Fruit fly (Drosophila melanogaster) whole organism, embryonic: Measurements from ENCODE around the gene CG3071.

Source experiments
- Asciz ChIP-seq: fragments of 200-800 bp; sonication (Bioruptor generic); optimal IDR thresholded peaks from 2 replicates; lab custom pipeline; 2017; ENCODE audit warnings: missing biosample characterization, mild to moderate bottlenecking, missing genetic modification characterization, missing genetic modification reagents
- B-H2 ChIP-seq: fragments of 200-800 bp; sonication (Bioruptor generic); optimal IDR thresholded peaks from 2 replicates; lab custom pipeline; 2018; ENCODE audit warnings: missing biosample characterization, mild to moderate bottlenecking, missing genetic modification characterization
- Blimp-1 ChIP-seq: fragments of 200-800 bp; sonication (Bioruptor generic); optimal IDR thresholded peaks from 3 replicates; lab custom pipeline; 2018; ENCODE audit warnings: missing biosample characterization, missing genetic modification characterization, mild to moderate bottlenecking, moderate library complexity, missing genetic modification reagents
- CG10431 ChIP-seq: fragments of 200-800 bp; sonication (Bioruptor generic); optimal IDR thresholded peaks from 3 replicates; lab custom pipeline; 2018; ENCODE audit warnings: missing biosample characterization, mild to moderate bottlenecking, missing genetic modification characterization
- CG10959 ChIP-seq: fragments of 200-800 bp; sonication (Bioruptor generic); IDR thresholded peaks from 2 replicates; pipeline ENCODE4 v1.3.6; 2022; ENCODE audit warnings: missing biosample characterization, missing genetic modification characterization
- CG12391 ChIP-seq: fragments of 200-800 bp; sonication (Bioruptor generic); optimal IDR thresholded peaks from 3 replicates; lab custom pipeline; 2018; ENCODE audit warnings: missing biosample characterization, mild to moderate bottlenecking, missing genetic modification characterization, moderate library complexity
- CG12942 ChIP-seq: fragments of 200-800 bp; sonication (Bioruptor generic); optimal IDR thresholded peaks from 3 replicates; lab custom pipeline; 2016; ENCODE audit warnings: missing biosample characterization, missing genetic modification characterization
- CG14965 ChIP-seq: fragments of 200-800 bp; sonication (Bioruptor generic); optimal IDR thresholded peaks from 2 replicates; lab custom pipeline; 2016; ENCODE audit warnings: missing biosample characterization, missing genetic modification characterization, borderline replicate concordance
- CG15073 ChIP-seq: fragments of 200-800 bp; sonication (Bioruptor generic); optimal IDR thresholded peaks from 2 replicates; lab custom pipeline; 2016; ENCODE audit warnings: missing biosample characterization, missing genetic modification characterization
- CG15269 ChIP-seq: fragments of 200-800 bp; sonication (Bioruptor generic); optimal IDR thresholded peaks from 2 replicates; lab custom pipeline; 2018; ENCODE audit warnings: missing biosample characterization, mild to moderate bottlenecking, missing genetic modification characterization, moderate library complexity
- CG30020 ChIP-seq: fragments of 200-800 bp; optimal IDR thresholded peaks from 2 replicates; lab custom pipeline; 2019; ENCODE audit warnings: missing biosample characterization, mild to moderate bottlenecking, missing genetic modification characterization, moderate library complexity
- CG31365 ChIP-seq: fragments of 200-800 bp; sonication (Bioruptor generic); optimal IDR thresholded peaks from 2 replicates; lab custom pipeline; 2018; ENCODE audit warnings: missing biosample characterization, mild to moderate bottlenecking, missing genetic modification characterization
- CG32767 ChIP-seq: fragments of 200-800 bp; sonication (Bioruptor generic); IDR thresholded peaks from 2 replicates; pipeline ENCODE4 v1.3.6; 2022; ENCODE audit warnings: missing biosample characterization, missing genetic modification characterization
- CG4424 ChIP-seq: fragments of 200-800 bp; sonication (Bioruptor generic); optimal IDR thresholded peaks from 3 replicates; lab custom pipeline; 2016; ENCODE audit warnings: missing biosample characterization, missing genetic modification characterization
- CG4730 ChIP-seq: fragments of 200-800 bp; sonication (Bioruptor generic); IDR thresholded peaks from 2 replicates; pipeline ENCODE4 v1.3.6; 2022; ENCODE audit warnings: missing biosample characterization, missing genetic modification characterization
- CG6254 ChIP-seq: fragments of 200-800 bp; sonication (Bioruptor generic); optimal IDR thresholded peaks from 3 replicates; lab custom pipeline; 2017; ENCODE audit warnings: mild to moderate bottlenecking, missing biosample characterization, missing genetic modification reagents, missing genetic modification characterization
- CG6272 ChIP-seq: fragments of 200-800 bp; sonication (Bioruptor generic); IDR thresholded peaks from 2 replicates; pipeline ENCODE4 v1.3.6; 2022; ENCODE audit warnings: missing biosample characterization, missing genetic modification characterization
- CG7357 ChIP-seq: fragments of 200-800 bp; sonication (Bioruptor generic); IDR thresholded peaks from 3 replicates; pipeline ENCODE4 v1.3.6; 2022; ENCODE audit warnings: missing biosample characterization, missing genetic modification characterization
- CG8089 ChIP-seq: fragments of 200-800 bp; sonication (Bioruptor generic); optimal IDR thresholded peaks from 3 replicates; lab custom pipeline; 2016; ENCODE audit warnings: missing biosample characterization, missing genetic modification characterization
- CG8290 ChIP-seq, 3 experiments: fragments of 200-800 bp; sonication (Bioruptor generic); optimal IDR thresholded peaks; 2 replicates each; lab custom pipeline; 2016 to 2019; ENCODE audit warnings: missing biosample characterization in 3 of 3, missing genetic modification characterization in 3 of 3, mild to moderate bottlenecking in 2 of 3, moderate library complexity in 1 of 3
- CG8924 ChIP-seq: fragments of 200-800 bp; optimal IDR thresholded peaks from 3 replicates; lab custom pipeline; 2019; ENCODE audit warnings: missing biosample characterization, mild to moderate bottlenecking, missing genetic modification characterization, moderate library complexity
- Dip2 ChIP-seq: fragments of 200-800 bp; sonication (Bioruptor generic); IDR thresholded peaks from 2 replicates; pipeline ENCODE4 v1.3.6; 2022; ENCODE audit warnings: missing biosample characterization, missing genetic modification characterization
- Dp ChIP-seq: fragments of 200-800 bp; sonication (Bioruptor generic); optimal IDR thresholded peaks from 2 replicates; lab custom pipeline; 2018; ENCODE audit warnings: missing biosample characterization, mild to moderate bottlenecking, missing genetic modification characterization, moderate library complexity
- Drgx ChIP-seq: fragments of 200-800 bp; sonication (Bioruptor generic); IDR thresholded peaks from 2 replicates; pipeline ENCODE4 v1.3.6; 2022; ENCODE audit warnings: missing biosample characterization, missing genetic modification characterization
- E2f2 ChIP-seq: fragments of 200-800 bp; sonication (Bioruptor generic); IDR thresholded peaks from 2 replicates; pipeline ENCODE4 v1.3.6; 2022; ENCODE audit warnings: missing biosample characterization, missing genetic modification characterization
- Gsc ChIP-seq: fragments of 200-800 bp; sonication (Bioruptor generic); IDR thresholded peaks from 2 replicates; pipeline ENCODE4 v1.3.6; 2022; ENCODE audit warnings: missing biosample characterization, missing genetic modification characterization
- HLHmδ ChIP-seq: fragments of 200-800 bp; sonication (Bioruptor generic); optimal IDR thresholded peaks from 2 replicates; lab custom pipeline; 2018; ENCODE audit warnings: missing biosample characterization, mild to moderate bottlenecking, missing genetic modification characterization, moderate library complexity
- Hmx ChIP-seq: fragments of 200-800 bp; sonication (Bioruptor generic); optimal IDR thresholded peaks from 2 replicates; lab custom pipeline; 2016; ENCODE audit warnings: missing biosample characterization, missing genetic modification characterization
- NFAT ChIP-seq: fragments of 200-800 bp; sonication (Bioruptor generic); IDR thresholded peaks from 2 replicates; pipeline ENCODE4 v1.3.6; 2022; ENCODE audit warnings: missing biosample characterization, missing genetic modification characterization
- Neu2 ChIP-seq: fragments of 200-800 bp; sonication (Bioruptor generic); optimal IDR thresholded peaks from 3 replicates; lab custom pipeline; 2016; ENCODE audit warnings: missing biosample characterization, missing genetic modification characterization, borderline replicate concordance
- Rx ChIP-seq: fragments of 200-800 bp; sonication (Bioruptor generic); IDR thresholded peaks from 2 replicates; pipeline ENCODE4 v1.3.6; 2022; ENCODE audit warnings: missing biosample characterization, missing genetic modification characterization
- ab ChIP-seq: fragments of 200-800 bp; sonication (Bioruptor generic); optimal IDR thresholded peaks from 2 replicates; lab custom pipeline; 2016; ENCODE audit warnings: missing biosample characterization, missing genetic modification characterization
- az2 ChIP-seq: fragments of 200-800 bp; sonication (Bioruptor generic); optimal IDR thresholded peaks from 3 replicates; lab custom pipeline; 2016; ENCODE audit warnings: missing biosample characterization, missing genetic modification characterization
- br ChIP-seq: fragments of >200 bp; optimal IDR thresholded peaks from 2 replicates; lab custom pipeline; 2017
- btn ChIP-seq: fragments of 200-800 bp; sonication (Bioruptor generic); optimal IDR thresholded peaks from 2 replicates; lab custom pipeline; 2016; ENCODE audit warnings: missing biosample characterization, missing genetic modification characterization
- cg ChIP-seq: fragments of 200-800 bp; sonication (Bioruptor generic); optimal IDR thresholded peaks from 3 replicates; lab custom pipeline; 2019; ENCODE audit warnings: missing biosample characterization, mild to moderate bottlenecking, missing genetic modification characterization, moderate library complexity
- chinmo ChIP-seq: fragments of 200-800 bp; sonication (Bioruptor generic); IDR thresholded peaks from 4 replicates; pipeline ENCODE4 v1.3.6; 2022; ENCODE audit warnings: missing biosample characterization, missing genetic modification characterization; ENCODE audit not compliant: partially characterized antibody
- ci ChIP-seq: fragments of 200-800 bp; sonication (Bioruptor generic); IDR thresholded peaks from 3 replicates; pipeline ENCODE4 v1.3.6; 2022; ENCODE audit warnings: missing biosample characterization, missing genetic modification characterization
- crol ChIP-seq: fragments of 200-800 bp; sonication (Bioruptor generic); IDR thresholded peaks from 2 replicates; pipeline ENCODE4 v1.3.6; 2022; ENCODE audit warnings: missing biosample characterization, missing genetic modification characterization
- gfzf ChIP-seq: fragments of 200-800 bp; sonication (Bioruptor generic); optimal IDR thresholded peaks from 2 replicates; lab custom pipeline; 2016; ENCODE audit warnings: missing biosample characterization, mild to moderate bottlenecking, missing genetic modification characterization, moderate library complexity
- hkb ChIP-seq, 2 experiments: fragments of 200-800 bp in 1 of 2; fragments of >200 bp in 1 of 2; sonication (Bioruptor generic) in 1 of 2; IDR thresholded peaks in 1 of 2; optimal IDR thresholded peaks in 1 of 2; 2 replicates each; pipeline versions ENCODE4 v1.3.6 to Lab custom; 2017 to 2022; ENCODE audit warnings: missing biosample characterization in 1 of 2, missing genetic modification characterization in 1 of 2
- onecut ChIP-seq: fragments of 200-800 bp; sonication (Bioruptor generic); IDR thresholded peaks from 2 replicates; pipeline ENCODE4 v1.3.6; 2022; ENCODE audit warnings: missing biosample characterization, missing genetic modification characterization
- pros ChIP-seq: fragments of 200-800 bp; sonication (Bioruptor generic); optimal IDR thresholded peaks from 3 replicates; lab custom pipeline; 2019; ENCODE audit warnings: missing biosample characterization, mild to moderate bottlenecking, missing genetic modification characterization, moderate library complexity
- pum ChIP-seq: fragments of 200-800 bp; sonication (Bioruptor generic); optimal IDR thresholded peaks from 2 replicates; lab custom pipeline; 2016; ENCODE audit warnings: missing biosample characterization, missing genetic modification characterization
- salm ChIP-seq: fragments of 200-800 bp; sonication (Bioruptor generic); optimal IDR thresholded peaks from 2 replicates; lab custom pipeline; 2018; ENCODE audit warnings: missing biosample characterization, mild to moderate bottlenecking, missing genetic modification characterization
- sens ChIP-seq: fragments of 200-800 bp; sonication (Bioruptor generic); peaks from one replicate; lab custom pipeline; 2016; ENCODE audit warnings: missing biosample characterization, missing genetic modification characterization
- toy ChIP-seq: fragments of 200-800 bp; sonication (Bioruptor generic); IDR thresholded peaks from 2 replicates; pipeline ENCODE4 v1.3.6; 2022; ENCODE audit warnings: missing biosample characterization, missing genetic modification characterization
- twi ChIP-seq: fragments of 200-800 bp; optimal IDR thresholded peaks from 2 replicates; lab custom pipeline; 2019; ENCODE audit warnings: missing biosample characterization, mild to moderate bottlenecking, missing genetic modification characterization, moderate library complexity

Gene CG3071

DNA sequence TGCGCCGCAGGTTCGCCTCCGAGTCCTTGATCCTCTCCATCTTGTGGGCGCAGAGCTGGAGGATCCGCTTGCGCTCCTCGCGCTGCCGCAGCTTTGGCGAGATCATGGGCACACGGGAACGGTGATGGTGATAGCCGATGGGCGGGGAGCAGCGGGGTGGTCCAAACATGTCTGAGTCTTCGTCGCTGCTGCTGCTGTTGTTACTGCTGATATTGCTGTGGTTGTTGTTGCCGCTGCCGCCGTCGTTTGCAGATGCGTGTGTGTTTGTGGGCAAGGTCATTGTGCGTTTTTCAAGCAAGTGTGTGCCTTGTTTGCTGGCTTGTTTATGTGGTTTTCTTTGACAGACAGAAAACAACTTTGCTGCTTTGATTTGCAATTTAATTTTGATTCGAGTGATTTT lies 29.8 kb downstream of the CG3071 start (continued):
- TF ChIP-seq twi (tag; lab: Kevin White, UChicago) (no peak), gfzf (GFP tag; lab: Kevin White, UChicago) (no peak), pros (GFP tag; lab: Kevin White, UChicago) (no peak), CG15269 (tag; lab: Kevin White, UChicago) (no peak), NFAT (no peak), CG15073 (GFP tag; lab: Kevin White, UChicago) (no peak), HLHmδ (GFP tag; lab: Kevin White, UChicago) (no peak), CG8290 (GFP tag; optimal IDR thresholded peaks at IDR 0.05; lab: Kevin White, UChicago) (no peak), CG8290 (tag; optimal IDR thresholded peaks at IDR 0.05; lab: Kevin White, UChicago) (no peak), CG14965 (GFP tag; lab: Kevin White, UChicago) (no peak), sens (GFP tag; lab: Kevin White, UChicago) (no peak), cg (GFP tag; lab: Kevin White, UChicago) (peak; percentile 17), E2f2 (no peak), Neu2 (GFP tag; lab: Kevin White, UChicago) (no peak), Dip2 (GFP tag; lab: Robert Waterston, UW) (no peak), Rx (GFP tag; lab: Robert Waterston, UW) (no peak), Hmx (no peak), crol (GFP tag; lab: Robert Waterston, UW) (peak; percentile 56)
- TF ChIP-seq, all 482 proteins: peak for 5

DNA sequence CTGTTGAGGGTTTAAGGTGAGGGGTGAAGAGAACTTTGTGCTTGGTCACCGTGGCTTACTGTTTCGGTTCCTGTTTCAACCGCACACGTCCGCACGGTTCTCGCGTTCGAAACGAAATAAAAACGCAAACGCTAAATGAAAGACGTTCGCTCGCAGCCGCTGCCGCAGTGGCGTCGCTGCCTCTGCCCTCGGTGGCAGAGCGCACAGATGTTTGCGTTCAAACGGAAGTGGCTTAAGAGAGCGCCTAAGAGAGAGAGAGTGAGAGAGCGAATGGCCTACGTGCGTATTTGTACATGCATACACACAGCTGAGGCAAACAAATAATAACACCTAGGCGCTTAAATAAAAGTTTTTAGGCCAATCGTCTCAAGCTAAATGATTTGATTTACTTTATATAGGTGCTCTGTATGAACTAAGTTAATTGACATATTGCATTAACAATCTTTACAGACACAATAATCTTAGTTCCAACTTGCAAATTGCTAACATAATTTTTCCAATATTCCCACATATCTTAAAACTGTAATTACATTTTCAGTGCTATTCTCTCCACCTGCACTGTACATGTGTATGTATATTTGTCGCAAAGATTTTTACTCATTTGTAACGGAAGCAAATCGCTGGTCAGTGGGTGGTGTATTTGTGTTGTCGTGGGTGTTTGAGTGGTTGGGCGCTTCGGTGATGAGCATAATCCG lies 30.8 kb downstream of the CG3071 start, which contains the start of gene CG2865:
TSS of gene CG2865 (minus strand) at position 118 of the 695 bp plus-strand sequence.
- peak; percentile 86 for TF ChIP-seq CG31365 (tag; lab: Kevin White, UChicago)
- peak; percentile 77 for TF ChIP-seq CG7357 (GFP tag; lab: Robert Waterston, UW)
- TF ChIP-seq Dip2 (GFP tag; lab: Robert Waterston, UW) = peak; percentile 33; the same call in 1 of the 2 replicates
- TF ChIP-seq Blimp-1 = peak; percentile 91
- TF ChIP-seq chinmo (GFP tag; lab: Robert Waterston, UW) = peak; percentile 92
- peak; percentile 70 for TF ChIP-seq CG10959 (GFP tag; lab: Robert Waterston, UW)
- TF ChIP-seq onecut (GFP tag; lab: Robert Waterston, UW) = peak; percentile 86
- TF ChIP-seq ci (GFP tag; lab: Robert Waterston, UW) = peak; percentile 87
- TF ChIP-seq ab = peak; percentile 82
- TF ChIP-seq br (lab: Kevin White, UChicago) = no peak
- peak; percentile 91 for TF ChIP-seq CG6254 (GFP tag; lab: Kevin White, UChicago)
- TF ChIP-seq btn (GFP tag; lab: Kevin White, UChicago) = peak; percentile 68
- TF ChIP-seq CG12391 (tag; lab: Kevin White, UChicago) = peak; percentile 96
- peak; percentile 93 for TF ChIP-seq Drgx
- TF ChIP-seq pum = peak; percentile 92
- TF ChIP-seq CG4730 = peak; percentile 78
- TF ChIP-seq Asciz (GFP tag; lab: Kevin White, UChicago) = peak; percentile 93
- TF ChIP-seq CG8089 (GFP tag; lab: Kevin White, UChicago) = peak; percentile 85
- peak; percentile 91 for TF ChIP-seq CG4424 (GFP tag; lab: Kevin White, UChicago)
- peak; percentile 90 for TF ChIP-seq CG32767 (GFP tag; lab: Robert Waterston, UW)
- TF ChIP-seq B-H2 (GFP tag; lab: Kevin White, UChicago) = peak; percentile 96
- peak; percentile 98 for TF ChIP-seq CG8924
- TF ChIP-seq CG10431 (GFP tag; lab: Kevin White, UChicago) = peak; percentile 88
- peak; percentile 76 for TF ChIP-seq CG12942 (GFP tag; lab: Kevin White, UChicago)
- peak; percentile 81 for TF ChIP-seq CG30020 (tag; lab: Kevin White, UChicago)
- peak; percentile 13 for TF ChIP-seq Dp (GFP tag; lab: Kevin White, UChicago)
- no peak for TF ChIP-seq Gsc (GFP tag; lab: Robert Waterston, UW)
- peak; percentile 95 for TF ChIP-seq salm (tag; lab: Kevin White, UChicago)
- TF ChIP-seq CG6272 (GFP tag; lab: Robert Waterston, UW) = peak; percentile 68
- peak; percentile 89 for TF ChIP-seq az2 (GFP tag; lab: Kevin White, UChicago)
- no peak for TF ChIP-seq hkb (optimal IDR thresholded peaks at IDR 0.05; lab: Kevin White, UChicago)
- TF ChIP-seq hkb (GFP tag; IDR thresholded peaks at IDR 0.05; lab: Robert Waterston, UW) = peak; percentile 92
- peak; percentile 69 for TF ChIP-seq Rx (GFP tag; lab: Robert Waterston, UW)
- peak; percentile 71 for TF ChIP-seq toy (GFP tag; lab: Robert Waterston, UW)
